Fruit fly (Drosophila melanogaster): Measurements from ENCODE around the gene CG14864.

CG14864 gene

DNA sequence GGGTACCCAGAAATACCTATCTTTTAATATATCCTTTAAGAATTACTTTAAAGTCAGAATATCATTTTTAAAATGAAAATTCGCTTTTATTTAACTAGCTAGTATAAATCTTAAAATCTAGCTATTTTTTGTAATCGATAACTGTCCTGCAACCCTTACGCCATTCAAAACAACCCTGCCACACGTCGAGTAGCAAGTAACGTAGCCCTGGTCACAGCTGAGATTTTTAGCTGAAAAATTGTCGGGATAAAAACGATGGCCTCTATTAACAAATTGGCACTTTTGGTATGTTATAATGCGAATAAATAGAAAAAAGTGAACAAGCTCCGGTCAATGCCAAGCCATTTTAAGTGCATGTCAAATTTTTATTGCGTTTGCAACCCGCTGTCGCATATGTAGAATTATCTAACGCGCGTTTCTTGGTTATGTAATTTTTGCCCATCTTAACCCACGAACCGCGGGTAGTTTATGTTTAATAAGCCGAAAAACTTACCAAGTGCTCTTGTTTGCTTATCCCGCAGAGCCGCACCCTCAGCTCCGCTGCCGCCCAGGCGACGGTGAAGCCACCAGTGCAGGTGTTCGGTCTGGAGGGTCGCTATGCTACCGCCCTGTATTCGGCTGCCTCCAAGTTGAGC lies 2.8 kb downstream of the CG14864 start, which contains the start of gene ATPsynO (continued):
- peak; percentile 28 for TF ChIP-seq CG15601 (tag; optimal IDR thresholded peaks at IDR 0.05)
- TF ChIP-seq fd3F (GFP tag; optimal IDR thresholded peaks at IDR 0.05): no peak
- no peak for TF ChIP-seq Bdp1 (GFP tag; optimal IDR thresholded peaks at IDR 0.05)
- no peak for TF ChIP-seq B-H1 (GFP tag; IDR thresholded peaks at IDR 0.05)
- no peak for TF ChIP-seq CG9876 (GFP tag; optimal IDR thresholded peaks at IDR 0.05)
- TF ChIP-seq CHES-1-like (GFP tag; optimal IDR thresholded peaks at IDR 0.05): peak; percentile 17
- TF ChIP-seq Oli (tag; optimal IDR thresholded peaks at IDR 0.05): no peak
- no peak for TF ChIP-seq fru (optimal IDR thresholded peaks at IDR 0.05)
- peak; percentile 89 for TF ChIP-seq MBD-R2 (GFP tag; IDR thresholded peaks at IDR 0.05)
- TF ChIP-seq CG2120 (GFP tag; optimal IDR thresholded peaks at IDR 0.05): peak; percentile 58
- peak; percentile 38 for TF ChIP-seq Rfx (GFP tag; IDR thresholded peaks at IDR 0.05)
- no peak for TF ChIP-seq hb (GFP tag; IDR thresholded peaks at IDR 0.05; ENCODE audit: partially characterized antibody)
- no peak for TF ChIP-seq CG17361 (GFP tag; IDR thresholded peaks at IDR 0.05)
- no peak for TF ChIP-seq hth (optimal IDR thresholded peaks at IDR 0.05)
- TF ChIP-seq slou (GFP tag; optimal IDR thresholded peaks at IDR 0.05): no peak
- no peak for TF ChIP-seq CG32767 (GFP tag; IDR thresholded peaks at IDR 0.05)
- peak; percentile 59; the same call in 1 of the 2 replicates for TF ChIP-seq CG13287 (GFP tag; IDR thresholded peaks at IDR 0.05; ENCODE audit: partially characterized antibody)
- no peak for TF ChIP-seq CG18599 (GFP tag; optimal IDR thresholded peaks at IDR 0.05)
- TF ChIP-seq sug (tag; optimal IDR thresholded peaks at IDR 0.05): peak; percentile 64
- no peak for TF ChIP-seq Rx (GFP tag; IDR thresholded peaks at IDR 0.05)
- TF ChIP-seq ken (GFP tag; IDR thresholded peaks at IDR 0.05): no peak
- TF ChIP-seq Tbp (GFP tag; optimal IDR thresholded peaks at IDR 0.05): no peak
- TF ChIP-seq Scr (GFP tag; IDR thresholded peaks at IDR 0.05; ENCODE audit: partially characterized antibody): no peak; the same call in 1 of the 2 replicates
- no peak for TF ChIP-seq CG8765 (GFP tag; IDR thresholded peaks at IDR 0.05)
- no peak for TF ChIP-seq dan (GFP tag; IDR thresholded peaks at IDR 0.05)
- TF ChIP-seq CkIIα-i1 (GFP tag; IDR thresholded peaks at IDR 0.05): no peak
- no peak for TF ChIP-seq Doc3 (GFP tag; IDR thresholded peaks at IDR 0.05; ENCODE audit: partially characterized antibody)
- 0 out of 3 replicates have a peak, but pooled peaks have one; percentile 42 for TF ChIP-seq CG16813 (GFP tag; IDR thresholded peaks at IDR 0.05; ENCODE audit: partially characterized antibody)
- TF ChIP-seq Elba2 (GFP tag; optimal IDR thresholded peaks at IDR 0.05): no peak
- TF ChIP-seq eyg (GFP tag; optimal IDR thresholded peaks at IDR 0.05): peak; percentile 11
- no peak for TF ChIP-seq ab (GFP tag; optimal IDR thresholded peaks at IDR 0.05)
- TF ChIP-seq wor (GFP tag; IDR thresholded peaks at IDR 0.05): no peak
- no peak for TF ChIP-seq CG2678 (tag; optimal IDR thresholded peaks at IDR 0.05)
- no peak for TF ChIP-seq Ptx1 (GFP tag; IDR thresholded peaks at IDR 0.05)
- TF ChIP-seq tna (GFP tag; IDR thresholded peaks at IDR 0.05; ENCODE audit: partially characterized antibody): no peak
- TF ChIP-seq CG13624 (GFP tag; optimal IDR thresholded peaks at IDR 0.05): peak; percentile 28
- TF ChIP-seq ftz-f1 (GFP tag; optimal IDR thresholded peaks at IDR 0.05): peak; percentile 36
- TF ChIP-seq Jarid2 (GFP tag; optimal IDR thresholded peaks at IDR 0.05): no peak
- TF ChIP-seq emc (GFP tag; optimal IDR thresholded peaks at IDR 0.05): no peak
- TF ChIP-seq Vsx1 (GFP tag; optimal IDR thresholded peaks at IDR 0.05): no peak
- peak; percentile 59 for TF ChIP-seq CG2712 (tag; optimal IDR thresholded peaks at IDR 0.05)
- TF ChIP-seq CG12155 (GFP tag; optimal IDR thresholded peaks at IDR 0.05): peak; percentile 43
- TF ChIP-seq caup (GFP tag; optimal IDR thresholded peaks at IDR 0.05; ENCODE audit: severe bottlenecking): peak; percentile 23
- no peak for TF ChIP-seq schlank (tag; optimal IDR thresholded peaks at IDR 0.05)
- no peak for TF ChIP-seq Poxn (GFP tag; IDR thresholded peaks at IDR 0.05)
- TF ChIP-seq CG14710 (tag; optimal IDR thresholded peaks at IDR 0.05): peak; percentile 53
- no peak for TF ChIP-seq bsh (GFP tag; optimal IDR thresholded peaks at IDR 0.05)
- no peak for TF ChIP-seq jumu (GFP tag; optimal IDR thresholded peaks at IDR 0.05)
- TF ChIP-seq zen2 (GFP tag; IDR thresholded peaks at IDR 0.05; ENCODE audit: partially characterized antibody): no peak
- TF ChIP-seq nom (GFP tag; optimal IDR thresholded peaks at IDR 0.05): no peak

Data from whole organism, embryonic.